Fruit fly (Drosophila melanogaster): ENCODE measurements around the gene spz3.

- TF ChIP-seq EcR (GFP tag; optimal IDR thresholded peaks at IDR 0.05): no peak
- no peak for TF ChIP-seq CG14655 (GFP tag; optimal IDR thresholded peaks at IDR 0.05)
- TF ChIP-seq Pif1B (GFP tag; optimal IDR thresholded peaks at IDR 0.05): no peak
- TF ChIP-seq D1 (tag; optimal IDR thresholded peaks at IDR 0.05): no peak
- TF ChIP-seq CG17806 (tag; optimal IDR thresholded peaks at IDR 0.05): no peak
- no peak for TF ChIP-seq CG15710 (tag; optimal IDR thresholded peaks at IDR 0.05)
- TF ChIP-seq CG12605 (GFP tag; IDR thresholded peaks at IDR 0.05): no peak
- no peak for TF ChIP-seq CG32121 (GFP tag; IDR thresholded peaks at IDR 0.05)
- no peak for TF ChIP-seq CG8159 (tag; optimal IDR thresholded peaks at IDR 0.05)
- no peak for TF ChIP-seq CG10348 (GFP tag; IDR thresholded peaks at IDR 0.05)
- TF ChIP-seq CG8301 (tag; optimal IDR thresholded peaks at IDR 0.05): no peak
- no peak for TF ChIP-seq Pif1A (GFP tag; optimal IDR thresholded peaks at IDR 0.05)
Observed at dm6 chr2L:7922088-7922487, 42.7 kb upstream of the spz3 start.

Measured in whole organism, pupa.